Fruit fly (Drosophila melanogaster) whole organism, embryonic: ENCODE results near the gene CG5087.

Experiments
- B-H1 ChIP-seq: fragments of 200-800 bp; sonication (Bioruptor generic); IDR thresholded peaks from 3 replicates; pipeline ENCODE4 v1.3.6; 2022; ENCODE audit warnings: missing biosample characterization, missing genetic modification characterization
- CG10147 ChIP-seq: fragments of 200-800 bp; sonication (Bioruptor generic); optimal IDR thresholded peaks from 2 replicates; lab custom pipeline; 2019; ENCODE audit warnings: missing biosample characterization, mild to moderate bottlenecking, missing genetic modification characterization, moderate library complexity
- CG10543 ChIP-seq: fragments of 200-800 bp; sonication (Bioruptor generic); optimal IDR thresholded peaks from 3 replicates; lab custom pipeline; 2017; ENCODE audit warnings: missing biosample characterization, mild to moderate bottlenecking, missing genetic modification characterization, moderate library complexity
- CG11504 ChIP-seq: fragments of 200-800 bp; sonication (Bioruptor generic); optimal IDR thresholded peaks from 3 replicates; lab custom pipeline; 2019; ENCODE audit warnings: missing biosample characterization, mild to moderate bottlenecking, missing genetic modification characterization, moderate library complexity
- CG11696 ChIP-seq: fragments of 200-800 bp; sonication (Bioruptor generic); IDR thresholded peaks from 2 replicates; pipeline ENCODE4 v1.3.6; 2022; ENCODE audit warnings: missing biosample characterization, missing genetic modification characterization
- CG12299 ChIP-seq: fragments of 200-800 bp; sonication (Bioruptor generic); optimal IDR thresholded peaks from 2 replicates; lab custom pipeline; 2018; ENCODE audit warnings: missing biosample characterization, mild to moderate bottlenecking, missing genetic modification characterization
- CG14050 ChIP-seq: fragments of 200-800 bp; sonication (Bioruptor generic); IDR thresholded peaks from 3 replicates; pipeline ENCODE4 v1.3.6; 2022; ENCODE audit warnings: missing biosample characterization, missing genetic modification characterization
- CG14965 ChIP-seq: fragments of 200-800 bp; sonication (Bioruptor generic); optimal IDR thresholded peaks from 2 replicates; lab custom pipeline; 2016; ENCODE audit warnings: missing biosample characterization, missing genetic modification characterization, borderline replicate concordance
- CG1529 ChIP-seq: fragments of 200-800 bp; sonication (Bioruptor generic); optimal IDR thresholded peaks from 3 replicates; lab custom pipeline; 2018; ENCODE audit warnings: missing biosample characterization, missing genetic modification characterization
- CG1603 ChIP-seq: fragments of 200-800 bp; sonication (Bioruptor generic); optimal IDR thresholded peaks from 2 replicates; lab custom pipeline; 2019; ENCODE audit warnings: missing biosample characterization, mild to moderate bottlenecking, missing genetic modification characterization, moderate library complexity
- CG17385 ChIP-seq: fragments of 200-800 bp; sonication (Bioruptor generic); optimal IDR thresholded peaks from 3 replicates; lab custom pipeline; 2018; ENCODE audit warnings: missing biosample characterization, mild to moderate bottlenecking, missing genetic modification characterization
- CG33213 ChIP-seq: fragments of 200-800 bp; sonication (Bioruptor generic); optimal IDR thresholded peaks from 3 replicates; lab custom pipeline; 2016; ENCODE audit warnings: missing biosample characterization, missing genetic modification characterization
- CG3847 ChIP-seq: fragments of 200-800 bp; sonication (Bioruptor generic); IDR thresholded peaks from 2 replicates; pipeline ENCODE4 v1.3.6; 2022; ENCODE audit warnings: missing biosample characterization, missing genetic modification characterization
- CG6813 ChIP-seq: fragments of 200-800 bp; sonication (Bioruptor generic); optimal IDR thresholded peaks from 2 replicates; lab custom pipeline; 2017; ENCODE audit warnings: missing biosample characterization, missing genetic modification characterization, mild to moderate bottlenecking, moderate library complexity, missing genetic modification reagents
- CG7928 ChIP-seq: fragments of 200-800 bp; sonication (Bioruptor generic); optimal IDR thresholded peaks from 2 replicates; lab custom pipeline; 2017; ENCODE audit warnings: missing biosample characterization, mild to moderate bottlenecking, missing genetic modification characterization
- CG9727 ChIP-seq: fragments of 200-800 bp; sonication (Bioruptor generic); optimal IDR thresholded peaks from 3 replicates; lab custom pipeline; 2017; ENCODE audit warnings: missing biosample characterization, mild to moderate bottlenecking, missing genetic modification characterization
- CTCF ChIP-seq: fragments of 200-800 bp; sonication (Bioruptor generic); optimal IDR thresholded peaks from 2 replicates; lab custom pipeline; 2017; ENCODE audit warnings: missing biosample characterization, mild to moderate bottlenecking, missing genetic modification characterization, moderate library complexity
- D19A ChIP-seq: fragments of 200-800 bp; optimal IDR thresholded peaks from 3 replicates; lab custom pipeline; 2019; ENCODE audit warnings: missing biosample characterization, mild to moderate bottlenecking, missing genetic modification characterization, moderate library complexity
- Doc2 ChIP-seq: fragments of 200-800 bp; sonication (Bioruptor generic); IDR thresholded peaks from 2 replicates; pipeline ENCODE4 v1.3.6; 2022; ENCODE audit warnings: missing biosample characterization, missing genetic modification characterization
- Ets97D ChIP-seq: fragments of 200-800 bp; sonication (Bioruptor generic); optimal IDR thresholded peaks from 3 replicates; lab custom pipeline; 2016; ENCODE audit warnings: missing biosample characterization, missing genetic modification characterization
- Fer1 ChIP-seq: fragments of 200-800 bp; sonication (Bioruptor generic); optimal IDR thresholded peaks from 2 replicates; lab custom pipeline; 2017; ENCODE audit warnings: missing biosample characterization, mild to moderate bottlenecking, missing genetic modification characterization
- Gsc ChIP-seq: fragments of 200-800 bp; sonication (Bioruptor generic); IDR thresholded peaks from 2 replicates; pipeline ENCODE4 v1.3.6; 2022; ENCODE audit warnings: missing biosample characterization, missing genetic modification characterization
- HLHmδ ChIP-seq: fragments of 200-800 bp; sonication (Bioruptor generic); optimal IDR thresholded peaks from 2 replicates; lab custom pipeline; 2018; ENCODE audit warnings: missing biosample characterization, mild to moderate bottlenecking, missing genetic modification characterization, moderate library complexity
- Lim3 ChIP-seq: fragments of 200-800 bp; sonication (Bioruptor generic); IDR thresholded peaks from 2 replicates; pipeline ENCODE4 v1.3.6; 2022; ENCODE audit warnings: missing biosample characterization, missing genetic modification characterization
- Mrtf ChIP-seq: fragments of 200-800 bp; sonication (Bioruptor generic); IDR thresholded peaks from 3 replicates; pipeline ENCODE4 v1.3.6; 2022; ENCODE audit warnings: missing biosample characterization, missing genetic modification characterization
- Opbp ChIP-seq: fragments of 200-800 bp; sonication (Bioruptor generic); IDR thresholded peaks from 3 replicates; pipeline ENCODE4 v1.3.6; 2022; ENCODE audit warnings: missing biosample characterization, missing genetic modification characterization; ENCODE audit not compliant: partially characterized antibody
- Pdp1 ChIP-seq, 2 experiments: fragments of 200-800 bp; sonication (Bioruptor generic); optimal IDR thresholded peaks; 3 replicates each; lab custom pipeline; 2016; ENCODE audit warnings: missing biosample characterization in 2 of 2, missing genetic modification characterization in 2 of 2, mild to moderate bottlenecking in 1 of 2, moderate library complexity in 1 of 2
- Six4 ChIP-seq: fragments of 200-800 bp; sonication (Bioruptor generic); optimal IDR thresholded peaks from 2 replicates; lab custom pipeline; 2016; ENCODE audit warnings: missing biosample characterization, missing genetic modification characterization
- ara ChIP-seq: fragments of 200-800 bp; sonication (Bioruptor generic); IDR thresholded peaks from 2 replicates; pipeline ENCODE4 v1.3.6; 2022; ENCODE audit warnings: missing biosample characterization, missing genetic modification characterization
- bigmax ChIP-seq: fragments of 200-800 bp; sonication (Bioruptor generic); optimal IDR thresholded peaks from 2 replicates; lab custom pipeline; 2018; ENCODE audit warnings: missing biosample characterization, mild to moderate bottlenecking, missing genetic modification characterization
- bowl ChIP-seq: fragments of 200-800 bp; sonication (Bioruptor generic); IDR thresholded peaks from 2 replicates; pipeline ENCODE4 v1.3.6; 2022; ENCODE audit warnings: missing biosample characterization, missing genetic modification characterization
- chm ChIP-seq: fragments of 200-800 bp; sonication (Bioruptor generic); IDR thresholded peaks from 2 replicates; pipeline ENCODE4 v1.3.6; 2022; ENCODE audit warnings: missing biosample characterization, missing genetic modification characterization
- croc ChIP-seq: fragments of 200-800 bp; sonication (Bioruptor generic); conservative IDR thresholded peaks from 3 replicates; pipeline ENCODE4 v1.3.6; 2022; ENCODE audit warnings: missing biosample characterization, missing genetic modification characterization
- dm ChIP-seq: fragments of 200-800 bp; sonication (Bioruptor generic); optimal IDR thresholded peaks from 3 replicates; lab custom pipeline; 2016; ENCODE audit warnings: missing biosample characterization, missing genetic modification characterization
- emc ChIP-seq: fragments of 200-800 bp; sonication (Bioruptor generic); optimal IDR thresholded peaks from 2 replicates; lab custom pipeline; 2016; ENCODE audit warnings: missing biosample characterization, missing genetic modification characterization
- fd102C ChIP-seq: fragments of 200-800 bp; sonication (Bioruptor generic); optimal IDR thresholded peaks from 2 replicates; lab custom pipeline; 2018; ENCODE audit warnings: missing biosample characterization, mild to moderate bottlenecking, missing genetic modification characterization, moderate library complexity
- fd64A ChIP-seq: fragments of 200-800 bp; sonication (Bioruptor generic); optimal IDR thresholded peaks from 3 replicates; lab custom pipeline; 2018; ENCODE audit warnings: missing biosample characterization, mild to moderate bottlenecking, missing genetic modification characterization
- gce ChIP-seq: fragments of 200-800 bp; sonication (Bioruptor generic); IDR thresholded peaks from 3 replicates; pipeline ENCODE4 v1.3.6; 2022; ENCODE audit warnings: missing biosample characterization, missing genetic modification characterization
- gfzf ChIP-seq: fragments of 200-800 bp; sonication (Bioruptor generic); optimal IDR thresholded peaks from 2 replicates; lab custom pipeline; 2016; ENCODE audit warnings: missing biosample characterization, mild to moderate bottlenecking, missing genetic modification characterization, moderate library complexity
- grau ChIP-seq: fragments of 200-800 bp; optimal IDR thresholded peaks from 3 replicates; lab custom pipeline; 2019; ENCODE audit warnings: missing biosample characterization, mild to moderate bottlenecking, missing genetic modification characterization, moderate library complexity
- gro ChIP-seq: fragments of 200-800 bp; sonication (Bioruptor generic); optimal IDR thresholded peaks from 2 replicates; lab custom pipeline; 2016; ENCODE audit warnings: missing biosample characterization, missing genetic modification characterization
- ham ChIP-seq: fragments of 200-800 bp; sonication (Bioruptor generic); IDR thresholded peaks from 2 replicates; pipeline ENCODE4 v1.3.6; 2022; ENCODE audit warnings: missing biosample characterization, missing genetic modification characterization
- klu ChIP-seq: fragments of 200-800 bp; sonication (Bioruptor generic); IDR thresholded peaks from 2 replicates; pipeline ENCODE4 v1.3.6; 2022; ENCODE audit warnings: missing biosample characterization, missing genetic modification characterization
- lbe ChIP-seq: fragments of 200-800 bp; sonication (Bioruptor generic); optimal IDR thresholded peaks from 2 replicates; lab custom pipeline; 2016; ENCODE audit warnings: missing biosample characterization, mild to moderate bottlenecking, missing genetic modification characterization
- maf-S ChIP-seq: fragments of 200-800 bp; sonication (Bioruptor generic); optimal IDR thresholded peaks from 2 replicates; lab custom pipeline; 2016; ENCODE audit warnings: missing biosample characterization, missing genetic modification characterization
- mld ChIP-seq: fragments of 200-800 bp; sonication (Bioruptor generic); IDR thresholded peaks from 3 replicates; pipeline ENCODE4 v1.3.6; 2022; ENCODE audit warnings: missing biosample characterization, missing genetic modification characterization; ENCODE audit not compliant: partially characterized antibody
- repo ChIP-seq: fragments of 200-800 bp; sonication (Bioruptor generic); optimal IDR thresholded peaks from 2 replicates; lab custom pipeline; 2016; ENCODE audit warnings: missing biosample characterization, missing genetic modification characterization
- run ChIP-seq: fragments of 200-800 bp; sonication (Bioruptor generic); optimal IDR thresholded peaks from 3 replicates; lab custom pipeline; 2018; ENCODE audit warnings: missing biosample characterization, mild to moderate bottlenecking, missing genetic modification characterization
- sens-2 ChIP-seq: fragments of 200-800 bp; sonication (Bioruptor generic); IDR thresholded peaks from 2 replicates; pipeline ENCODE4 v1.3.6; 2022; ENCODE audit warnings: missing biosample characterization, missing genetic modification characterization
- tap ChIP-seq: fragments of 200-800 bp; optimal IDR thresholded peaks from 3 replicates; lab custom pipeline; 2019; ENCODE audit warnings: missing biosample characterization, mild to moderate bottlenecking, missing genetic modification characterization, moderate library complexity
- twi ChIP-seq: fragments of 200-800 bp; optimal IDR thresholded peaks from 2 replicates; lab custom pipeline; 2019; ENCODE audit warnings: missing biosample characterization, mild to moderate bottlenecking, missing genetic modification characterization, moderate library complexity
- unc-4 ChIP-seq: fragments of 200-800 bp; sonication (Bioruptor generic); IDR thresholded peaks from 2 replicates; pipeline ENCODE4 v1.3.6; 2022; ENCODE audit warnings: missing biosample characterization, missing genetic modification characterization; ENCODE audit not compliant: partially characterized antibody

The CG5087 gene

DNA sequence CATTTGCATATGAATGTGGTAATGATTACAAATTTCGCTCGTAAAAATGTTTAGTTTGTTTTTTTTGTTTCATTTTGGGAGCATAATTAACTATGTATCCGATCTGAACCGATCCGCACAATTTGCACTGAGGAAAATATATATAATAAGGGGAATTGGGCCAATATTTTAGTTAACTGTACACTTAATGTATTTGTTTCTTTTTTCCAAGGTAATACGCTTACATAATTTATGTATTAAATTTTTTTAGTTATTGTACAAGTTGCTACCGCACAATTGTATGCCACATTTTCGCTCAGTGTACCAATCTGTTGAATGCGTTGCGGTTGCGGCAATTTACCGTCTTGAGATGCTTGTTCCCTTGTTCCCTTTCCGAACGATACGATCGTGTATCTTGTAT, 27.7 kb downstream of the CG5087 start (continued):
- TF ChIP-seq CG14965 (GFP tag; lab: Kevin White, UChicago): peak; percentile 37
- TF ChIP-seq Lim3: peak; percentile 54; the same call in 1 of the 2 replicates
- peak; percentile 77 for TF ChIP-seq bowl
- TF ChIP-seq klu (GFP tag; lab: Robert Waterston, UW): peak; percentile 78
- peak; percentile 85 for TF ChIP-seq CG9727 (GFP tag; lab: Kevin White, UChicago)
- peak; percentile 74 for TF ChIP-seq CG6813 (GFP tag; lab: Kevin White, UChicago)
- TF ChIP-seq grau: peak; percentile 84
- TF ChIP-seq B-H1 (GFP tag; lab: Robert Waterston, UW): peak; percentile 84
- no peak for TF ChIP-seq CG7928 (GFP tag; lab: Kevin White, UChicago)
- TF ChIP-seq croc (GFP tag; lab: Robert Waterston, UW): peak; percentile 86
- peak; percentile 86 for TF ChIP-seq Mrtf (GFP tag; lab: Robert Waterston, UW)
- peak; percentile 58 for TF ChIP-seq CG11696 (GFP tag; lab: Robert Waterston, UW)
- TF ChIP-seq gfzf (GFP tag; lab: Kevin White, UChicago): no peak
- TF ChIP-seq bigmax (GFP tag; lab: Kevin White, UChicago): no peak
- no peak for TF ChIP-seq lbe
- TF ChIP-seq run (tag; lab: Kevin White, UChicago): peak; percentile 92
- TF ChIP-seq CG14050: peak; percentile 81
- peak; percentile 78 for TF ChIP-seq CG33213
- TF ChIP-seq unc-4 (GFP tag; lab: Robert Waterston, UW): no peak
- 0 out of 2 replicates have a peak, but pooled peaks have one; percentile 44 for TF ChIP-seq ham
- TF ChIP-seq gro: peak; percentile 57
- TF ChIP-seq Ets97D (GFP tag; lab: Kevin White, UChicago): peak; percentile 35
- peak; percentile 76 for TF ChIP-seq D19A (tag; lab: Kevin White, UChicago)
- TF ChIP-seq CG11504 (tag; lab: Kevin White, UChicago): peak; percentile 90
- TF ChIP-seq Doc2 (GFP tag; lab: Robert Waterston, UW): peak; percentile 87
- TF ChIP-seq repo (GFP tag; lab: Kevin White, UChicago): peak; percentile 68
- peak; percentile 57 for TF ChIP-seq twi (tag; lab: Kevin White, UChicago)
- peak; percentile 81 for TF ChIP-seq tap (tag; lab: Kevin White, UChicago)
- TF ChIP-seq Six4: peak; percentile 73
- peak; percentile 78 for TF ChIP-seq gce (GFP tag; lab: Robert Waterston, UW)
- TF ChIP-seq Fer1 (GFP tag; lab: Kevin White, UChicago): peak; percentile 77
- peak; percentile 74 for TF ChIP-seq CG1529 (GFP tag; lab: Kevin White, UChicago)
- TF ChIP-seq CG12299: peak; percentile 65
- TF ChIP-seq emc (GFP tag; lab: Kevin White, UChicago): peak; percentile 27
- TF ChIP-seq Opbp: no peak
- peak; percentile 76 for TF ChIP-seq CG1603 (tag; lab: Kevin White, UChicago)
- TF ChIP-seq fd102C (GFP tag; lab: Kevin White, UChicago): peak; percentile 61
- no peak for TF ChIP-seq mld (GFP tag; lab: Robert Waterston, UW)
- TF ChIP-seq CG10543 (GFP tag; lab: Kevin White, UChicago): no peak
- peak; percentile 63 for TF ChIP-seq maf-S (GFP tag; lab: Kevin White, UChicago)
- TF ChIP-seq CTCF (GFP tag; lab: Kevin White, UChicago): peak; percentile 12
- TF ChIP-seq CG3847 (GFP tag; lab: Robert Waterston, UW): peak; percentile 73
- peak; percentile 60 for TF ChIP-seq CG10147 (GFP tag; lab: Kevin White, UChicago)
- no peak for TF ChIP-seq HLHmδ (GFP tag; lab: Kevin White, UChicago)
- TF ChIP-seq Pdp1 (GFP tag; optimal IDR thresholded peaks at IDR 0.05; lab: Kevin White, UChicago): peak; percentile 85 to 88
- peak; percentile 89 for TF ChIP-seq ara (GFP tag; lab: Robert Waterston, UW)
- TF ChIP-seq Gsc (GFP tag; lab: Robert Waterston, UW): peak; percentile 76
- peak; percentile 47 for TF ChIP-seq fd64A (GFP tag; lab: Kevin White, UChicago)
- TF ChIP-seq dm (GFP tag; lab: Kevin White, UChicago): peak; percentile 65
- peak; percentile 91 for TF ChIP-seq chm
- TF ChIP-seq sens-2 (GFP tag; lab: Robert Waterston, UW): peak; percentile 90
- TF ChIP-seq CG17385: peak; percentile 77
